Fruit fly (Drosophila melanogaster) whole organism, embryonic: Measurements from ENCODE around the gene park.

Source experiments
- Adf1 ChIP-seq: fragments of 200-800 bp; sonication (Bioruptor generic); IDR thresholded peaks from 2 replicates; pipeline ENCODE4 v1.3.6; 2022; ENCODE audit warnings: missing biosample characterization, missing genetic modification characterization
- CG10209 ChIP-seq: fragments of 200-800 bp; sonication (Bioruptor generic); optimal IDR thresholded peaks from 3 replicates; lab custom pipeline; 2017; ENCODE audit warnings: missing biosample characterization, mild to moderate bottlenecking, missing genetic modification characterization, missing genetic modification reagents
- CG11247 ChIP-seq: fragments of 200-800 bp; sonication (Bioruptor generic); IDR thresholded peaks from 2 replicates; pipeline ENCODE4 v1.3.6; 2022; ENCODE audit warnings: missing biosample characterization, missing genetic modification characterization
- CG11695 ChIP-seq: fragments of 200-800 bp; sonication (Bioruptor generic); IDR thresholded peaks from 3 replicates; pipeline ENCODE4 v1.3.6; 2022; ENCODE audit warnings: missing biosample characterization, missing genetic modification characterization
- CG12942 ChIP-seq: fragments of 200-800 bp; sonication (Bioruptor generic); optimal IDR thresholded peaks from 3 replicates; lab custom pipeline; 2016; ENCODE audit warnings: missing biosample characterization, missing genetic modification characterization
- CG13123 ChIP-seq: fragments of 200-800 bp; sonication (Bioruptor generic); optimal IDR thresholded peaks from 2 replicates; lab custom pipeline; 2016; ENCODE audit warnings: missing biosample characterization, missing genetic modification characterization
- CG15479 ChIP-seq: fragments of 200-800 bp; sonication (Bioruptor generic); optimal IDR thresholded peaks from 3 replicates; lab custom pipeline; 2019; ENCODE audit warnings: missing biosample characterization, mild to moderate bottlenecking, missing genetic modification characterization, moderate library complexity
- CG16815 ChIP-seq: fragments of 200-800 bp; sonication (Bioruptor generic); optimal IDR thresholded peaks from 3 replicates; lab custom pipeline; 2017; ENCODE audit warnings: missing biosample characterization, mild to moderate bottlenecking, missing genetic modification characterization
- CG18262 ChIP-seq: fragments of 200-800 bp; optimal IDR thresholded peaks from 3 replicates; lab custom pipeline; 2019; ENCODE audit warnings: missing biosample characterization, mild to moderate bottlenecking, missing genetic modification characterization, moderate library complexity
- CG18764 ChIP-seq: fragments of 200-800 bp; sonication (Bioruptor generic); optimal IDR thresholded peaks from 3 replicates; lab custom pipeline; 2016; ENCODE audit warnings: missing biosample characterization, missing genetic modification characterization
- CG2678 ChIP-seq: fragments of 200-800 bp; sonication (Bioruptor generic); optimal IDR thresholded peaks from 3 replicates; lab custom pipeline; 2019; ENCODE audit warnings: missing biosample characterization, mild to moderate bottlenecking, missing genetic modification characterization, moderate library complexity
- CG2875 ChIP-seq: fragments of 200-800 bp; sonication (Bioruptor generic); optimal IDR thresholded peaks from 2 replicates; lab custom pipeline; 2017; ENCODE audit warnings: missing biosample characterization, mild to moderate bottlenecking, missing genetic modification characterization, missing genetic modification reagents
- CG32532 ChIP-seq: fragments of 200-800 bp; sonication (Bioruptor generic); IDR thresholded peaks from 2 replicates; pipeline ENCODE4 v1.3.6; 2022; ENCODE audit warnings: missing biosample characterization, missing genetic modification characterization
- CG34376 ChIP-seq: fragments of 200-800 bp; sonication (Bioruptor generic); optimal IDR thresholded peaks from 2 replicates; lab custom pipeline; 2018; ENCODE audit warnings: missing biosample characterization, mild to moderate bottlenecking, missing genetic modification characterization
- CG42726 ChIP-seq: fragments of 200-800 bp; sonication (Bioruptor generic); IDR thresholded peaks from 2 replicates; pipeline ENCODE4 v1.3.6; 2022; ENCODE audit warnings: missing biosample characterization, missing genetic modification characterization; ENCODE audit not compliant: partially characterized antibody
- CG4282 ChIP-seq: fragments of 200-800 bp; sonication (Bioruptor generic); optimal IDR thresholded peaks from 2 replicates; lab custom pipeline; 2016; ENCODE audit warnings: missing biosample characterization, missing genetic modification characterization
- CG6175 ChIP-seq: fragments of 200-800 bp; sonication (Bioruptor generic); IDR thresholded peaks from 3 replicates; pipeline ENCODE4 v1.3.6; 2022; ENCODE audit warnings: missing biosample characterization, missing genetic modification characterization
- CG9609 ChIP-seq: fragments of 200-800 bp; sonication (Bioruptor generic); optimal IDR thresholded peaks from 3 replicates; lab custom pipeline; 2016; ENCODE audit warnings: missing biosample characterization, missing genetic modification characterization
- CG9932 ChIP-seq: fragments of 200-800 bp; sonication (Bioruptor generic); IDR thresholded peaks from 2 replicates; pipeline ENCODE4 v1.3.6; 2022; ENCODE audit warnings: missing biosample characterization, missing genetic modification characterization
- Deaf1 ChIP-seq: fragments of 200-800 bp; optimal IDR thresholded peaks from 3 replicates; lab custom pipeline; 2019; ENCODE audit warnings: missing biosample characterization, mild to moderate bottlenecking, missing genetic modification characterization, moderate library complexity
- Gug ChIP-seq: fragments of 200-800 bp; sonication (Bioruptor generic); IDR thresholded peaks from 4 replicates; pipeline ENCODE4 v1.3.6; 2022; ENCODE audit warnings: missing biosample characterization, missing genetic modification characterization
- HLH54F ChIP-seq: fragments of 200-800 bp; sonication (Bioruptor generic); optimal IDR thresholded peaks from 3 replicates; lab custom pipeline; 2016; ENCODE audit warnings: missing biosample characterization, missing genetic modification characterization
- Hr51 ChIP-seq, 2 experiments: fragments of 200-800 bp; sonication (Bioruptor generic); optimal IDR thresholded peaks; 2 replicates in 1 of 2; 3 replicates in 1 of 2; lab custom pipeline; 2016 to 2018; ENCODE audit warnings: missing biosample characterization in 2 of 2, missing genetic modification characterization in 2 of 2, mild to moderate bottlenecking in 1 of 2, moderate library complexity in 1 of 2
- MBD-R2 ChIP-seq: fragments of 200-800 bp; sonication (Bioruptor generic); IDR thresholded peaks from 2 replicates; pipeline ENCODE4 v1.3.6; 2022; ENCODE audit warnings: missing biosample characterization, missing genetic modification characterization
- NfI ChIP-seq: fragments of 200-800 bp; sonication (Bioruptor generic); optimal IDR thresholded peaks from 3 replicates; lab custom pipeline; 2018; ENCODE audit warnings: missing biosample characterization, mild to moderate bottlenecking, missing genetic modification characterization, moderate library complexity
- Optix ChIP-seq: fragments of 200-800 bp; sonication (Bioruptor generic); IDR thresholded peaks from 3 replicates; pipeline ENCODE4 v1.3.6; 2022; ENCODE audit warnings: missing biosample characterization, missing genetic modification characterization
- Rfx ChIP-seq: fragments of 200-800 bp; sonication (Bioruptor generic); IDR thresholded peaks from 2 replicates; pipeline ENCODE4 v1.3.6; 2022; ENCODE audit warnings: missing biosample characterization, missing genetic modification characterization
- Six4 ChIP-seq: fragments of 200-800 bp; sonication (Bioruptor generic); optimal IDR thresholded peaks from 2 replicates; lab custom pipeline; 2016; ENCODE audit warnings: missing biosample characterization, missing genetic modification characterization
- Sry-β ChIP-seq: fragments of 200-800 bp; sonication (Bioruptor generic); optimal IDR thresholded peaks from 2 replicates; lab custom pipeline; 2018; ENCODE audit warnings: missing biosample characterization, mild to moderate bottlenecking, missing genetic modification characterization, moderate library complexity
- Xbp1 ChIP-seq: fragments of 200-800 bp; sonication (Bioruptor generic); optimal IDR thresholded peaks from 3 replicates; lab custom pipeline; 2016; ENCODE audit warnings: missing biosample characterization, mild to moderate bottlenecking, missing genetic modification characterization
- aop ChIP-seq: fragments of 200-800 bp; sonication (Bioruptor generic); IDR thresholded peaks from 2 replicates; pipeline ENCODE4 v1.3.6; 2022; ENCODE audit warnings: missing biosample characterization, missing genetic modification characterization
- ase ChIP-seq: fragments of 200-800 bp; sonication (Bioruptor generic); IDR thresholded peaks from 3 replicates; pipeline ENCODE4 v1.3.6; 2022; ENCODE audit warnings: missing biosample characterization, missing genetic modification characterization
- br ChIP-seq: fragments of >200 bp; optimal IDR thresholded peaks from 2 replicates; lab custom pipeline; 2017
- croc ChIP-seq: fragments of 200-800 bp; sonication (Bioruptor generic); conservative IDR thresholded peaks from 3 replicates; pipeline ENCODE4 v1.3.6; 2022; ENCODE audit warnings: missing biosample characterization, missing genetic modification characterization
- crol ChIP-seq: fragments of 200-800 bp; sonication (Bioruptor generic); IDR thresholded peaks from 2 replicates; pipeline ENCODE4 v1.3.6; 2022; ENCODE audit warnings: missing biosample characterization, missing genetic modification characterization
- dimm ChIP-seq: fragments of 200-800 bp; sonication (Bioruptor generic); IDR thresholded peaks from 2 replicates; pipeline ENCODE4 v1.3.6; 2022; ENCODE audit warnings: missing biosample characterization, missing genetic modification characterization
- fru ChIP-seq: fragments of >200 bp; optimal IDR thresholded peaks from 2 replicates; lab custom pipeline; 2017
- fu2 ChIP-seq: fragments of 200-800 bp; sonication (Bioruptor generic); optimal IDR thresholded peaks from 2 replicates; lab custom pipeline; 2016; ENCODE audit warnings: missing biosample characterization, missing genetic modification characterization
- gem ChIP-seq: fragments of 200-800 bp; sonication (Bioruptor generic); optimal IDR thresholded peaks from 2 replicates; lab custom pipeline; 2019; ENCODE audit warnings: missing biosample characterization, mild to moderate bottlenecking, missing genetic modification characterization, moderate library complexity
- jumu ChIP-seq: fragments of 200-800 bp; sonication (Bioruptor generic); optimal IDR thresholded peaks from 3 replicates; lab custom pipeline; 2016; ENCODE audit warnings: missing biosample characterization, missing genetic modification characterization
- ken ChIP-seq: fragments of 200-800 bp; sonication (Bioruptor generic); IDR thresholded peaks from 3 replicates; pipeline ENCODE4 v1.3.6; 2022; ENCODE audit warnings: missing biosample characterization, missing genetic modification characterization
- lab ChIP-seq: fragments of 200-800 bp; sonication (Bioruptor generic); optimal IDR thresholded peaks from 3 replicates; lab custom pipeline; 2017; ENCODE audit warnings: missing biosample characterization, missing genetic modification characterization, mild to moderate bottlenecking, moderate library complexity, missing genetic modification reagents
- luna ChIP-seq: fragments of 200-800 bp; sonication (Bioruptor generic); optimal IDR thresholded peaks from 2 replicates; lab custom pipeline; 2016; ENCODE audit warnings: missing biosample characterization, missing genetic modification characterization
- pan ChIP-seq, 4 experiments: fragments of >200 bp in 3 of 4; fragments of 200-800 bp in 1 of 4; sonication (Bioruptor generic) in 1 of 4; optimal IDR thresholded peaks in 3 of 4; IDR thresholded peaks in 1 of 4; 2 replicates each; pipeline versions ENCODE4 v1.3.6 to Lab custom; 2017 to 2022; ENCODE audit warnings: missing biosample characterization in 2 of 4, missing genetic modification characterization in 2 of 4, mixed read lengths in 1 of 4
- row ChIP-seq: fragments of 200-800 bp; sonication (Bioruptor generic); IDR thresholded peaks from 3 replicates; pipeline ENCODE4 v1.3.6; 2022; ENCODE audit warnings: missing biosample characterization, missing genetic modification characterization
- sim ChIP-seq: fragments of 200-800 bp; sonication (Bioruptor generic); IDR thresholded peaks from 2 replicates; pipeline ENCODE4 v1.3.6; 2022; ENCODE audit warnings: missing biosample characterization, missing genetic modification characterization
- slbo ChIP-seq: fragments of 200-800 bp; sonication (Bioruptor generic); IDR thresholded peaks from 2 replicates; pipeline ENCODE4 v1.3.6; 2022; ENCODE audit warnings: missing biosample characterization, missing genetic modification characterization
- sqz ChIP-seq: fragments of 200-800 bp; sonication (Bioruptor generic); optimal IDR thresholded peaks from 3 replicates; lab custom pipeline; 2018; ENCODE audit warnings: missing biosample characterization, mild to moderate bottlenecking, missing genetic modification characterization
- trem ChIP-seq: fragments of 200-800 bp; optimal IDR thresholded peaks from 3 replicates; lab custom pipeline; 2019; ENCODE audit warnings: missing biosample characterization, mild to moderate bottlenecking, missing genetic modification characterization, moderate library complexity
- ttk ChIP-seq: fragments of 200-800 bp; sonication (Bioruptor generic); IDR thresholded peaks from 2 replicates; pipeline ENCODE4 v2.1.2; 2022; ENCODE audit warnings: missing biosample characterization, missing genetic modification characterization
- unpg ChIP-seq: fragments of 200-800 bp; sonication (Bioruptor generic); optimal IDR thresholded peaks from 3 replicates; lab custom pipeline; 2018; ENCODE audit warnings: missing biosample characterization, mild to moderate bottlenecking, missing genetic modification characterization, moderate library complexity
- zfh2 ChIP-seq: fragments of 200-800 bp; sonication (Bioruptor generic); optimal IDR thresholded peaks from 2 replicates; lab custom pipeline; 2016; ENCODE audit warnings: missing biosample characterization, missing genetic modification characterization

park gene

DNA sequence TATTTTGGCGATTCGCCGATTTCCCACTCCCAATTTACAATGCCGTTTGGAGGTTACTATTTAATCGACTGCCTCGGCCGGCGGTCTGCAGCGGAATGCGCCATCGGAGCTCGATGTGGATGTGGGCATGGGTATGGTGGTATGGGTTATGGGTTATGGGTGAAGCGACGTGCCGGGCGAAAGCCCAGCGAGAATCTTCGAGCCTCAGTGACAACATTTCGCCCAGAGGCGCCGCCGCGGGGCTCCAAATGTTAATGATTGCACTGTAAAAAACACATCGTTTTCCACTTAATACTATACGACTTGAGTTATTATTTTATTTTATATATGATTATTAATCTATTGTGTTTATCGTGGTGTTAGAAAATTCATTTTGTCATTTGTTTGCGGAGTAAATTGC is 3.9 kb upstream of the park start (continued):
- TF ChIP-seq ttk (GFP tag; lab: Robert Waterston, UW) (peak; percentile 53; the same call in 1 of the 2 replicates), Rfx (GFP tag; lab: Robert Waterston, UW) (peak; percentile 38; the same call in 1 of the 2 replicates), sim (GFP tag; lab: Robert Waterston, UW) (no peak), CG32532 (peak; percentile 40), CG11695 (GFP tag; lab: Robert Waterston, UW) (no peak), row (GFP tag; lab: Robert Waterston, UW) (peak; percentile 42; the same call in 2 of the 3 replicates), gem (peak; percentile 27), aop (GFP tag; lab: Robert Waterston, UW) (no peak), trem (tag; lab: Kevin White, UChicago) (no peak), croc (no peak), NfI (GFP tag; lab: Kevin White, UChicago) (peak; percentile 7), pan (optimal IDR thresholded peaks at IDR 0.05; lab: Kevin White, UChicago) (no peak), pan (GFP tag; optimal IDR thresholded peaks at IDR 0.05 in 1 of 2, IDR thresholded peaks at IDR 0.05 in 1 of 2) (peak in 1 of 2 experiments; percentile 26), CG4282 (GFP tag; lab: Kevin White, UChicago) (no peak), lab (GFP tag; lab: Kevin White, UChicago) (no peak), dimm (no peak), CG2678 (tag; lab: Kevin White, UChicago) (peak; percentile 10), Optix (no peak), unpg (no peak), zfh2 (GFP tag; lab: Kevin White, UChicago) (no peak), CG9932 (GFP tag; lab: Robert Waterston, UW) (peak; percentile 36; the same call in 1 of the 2 replicates), CG18262 (tag; lab: Kevin White, UChicago) (peak; percentile 17)

dm6 chr3L:21194392-21194925 is 2.2 kb downstream of the park start:
- TF ChIP-seq ken (GFP tag; lab: Robert Waterston, UW) (no peak), CG2875 (no peak), jumu (no peak), ase (GFP tag; lab: Robert Waterston, UW) (no peak), Hr51 (GFP tag; optimal IDR thresholded peaks at IDR 0.05; lab: Kevin White, UChicago) (no peak), slbo (GFP tag; lab: Robert Waterston, UW) (no peak), luna (GFP tag; lab: Kevin White, UChicago) (no peak), CG42726 (GFP tag; lab: Robert Waterston, UW) (no peak), Deaf1 (peak; percentile 53), Six4 (no peak), br (lab: Kevin White, UChicago) (no peak), Adf1 (GFP tag; lab: Robert Waterston, UW) (no peak), Xbp1 (no peak), CG10209 (GFP tag; lab: Kevin White, UChicago) (no peak), CG9609 (GFP tag; lab: Kevin White, UChicago) (no peak), sqz (GFP tag; lab: Kevin White, UChicago) (peak; percentile 70), CG12942 (GFP tag; lab: Kevin White, UChicago) (no peak), Sry-β (GFP tag; lab: Kevin White, UChicago) (no peak), CG16815 (GFP tag; lab: Kevin White, UChicago) (no peak), CG6175 (GFP tag; lab: Robert Waterston, UW) (no peak), Gug (GFP tag; lab: Robert Waterston, UW) (no peak), MBD-R2 (GFP tag; lab: Robert Waterston, UW) (no peak), CG9932 (GFP tag; lab: Robert Waterston, UW) (no peak), fru (no peak), CG15479 (no peak), CG13123 (GFP tag; lab: Kevin White, UChicago) (no peak), fu2 (GFP tag; lab: Kevin White, UChicago) (no peak), HLH54F (GFP tag; lab: Kevin White, UChicago) (no peak), CG34376 (GFP tag; lab: Kevin White, UChicago) (no peak), CG11247 (no peak), CG18764 (GFP tag; lab: Kevin White, UChicago) (no peak), crol (GFP tag; lab: Robert Waterston, UW) (no peak)
